Fruit fly (Drosophila melanogaster) whole organism, embryonic: ENCODE results near the gene Arp1.

ENCODE experiments used
- CG10209 ChIP-seq: fragments of 200-800 bp; sonication (Bioruptor generic); optimal IDR thresholded peaks from 3 replicates; lab custom pipeline; 2017; ENCODE audit warnings: missing biosample characterization, mild to moderate bottlenecking, missing genetic modification characterization, missing genetic modification reagents
- CG12104 ChIP-seq: fragments of 200-800 bp; sonication (Bioruptor generic); optimal IDR thresholded peaks from 3 replicates; lab custom pipeline; 2016; ENCODE audit warnings: missing biosample characterization, missing genetic modification characterization
- CG12236 ChIP-seq: fragments of 200-800 bp; sonication (Bioruptor generic); optimal IDR thresholded peaks from 2 replicates; lab custom pipeline; 2016; ENCODE audit warnings: missing biosample characterization, missing genetic modification characterization
- CG17359 ChIP-seq: fragments of 200-800 bp; sonication (Bioruptor generic); optimal IDR thresholded peaks from 3 replicates; lab custom pipeline; 2018; ENCODE audit warnings: missing biosample characterization, mild to moderate bottlenecking, missing genetic modification characterization, moderate library complexity
- CG17802 ChIP-seq: fragments of 200-800 bp; sonication (Bioruptor generic); optimal IDR thresholded peaks from 2 replicates; lab custom pipeline; 2018; ENCODE audit warnings: missing biosample characterization, mild to moderate bottlenecking, missing genetic modification characterization, moderate library complexity
- CG18619 ChIP-seq: fragments of 200-800 bp; sonication (Bioruptor generic); optimal IDR thresholded peaks from 3 replicates; lab custom pipeline; 2017; ENCODE audit warnings: missing biosample characterization, mild to moderate bottlenecking, missing genetic modification characterization
- CG6765 ChIP-seq: fragments of 200-800 bp; sonication (Bioruptor generic); optimal IDR thresholded peaks from 3 replicates; lab custom pipeline; 2017; ENCODE audit warnings: missing biosample characterization, mild to moderate bottlenecking, missing genetic modification characterization
- CG6813 ChIP-seq: fragments of 200-800 bp; sonication (Bioruptor generic); optimal IDR thresholded peaks from 2 replicates; lab custom pipeline; 2017; ENCODE audit warnings: missing biosample characterization, missing genetic modification characterization, mild to moderate bottlenecking, moderate library complexity, missing genetic modification reagents
- CG8089 ChIP-seq: fragments of 200-800 bp; sonication (Bioruptor generic); optimal IDR thresholded peaks from 3 replicates; lab custom pipeline; 2016; ENCODE audit warnings: missing biosample characterization, missing genetic modification characterization
- CG8290 ChIP-seq, 3 experiments: fragments of 200-800 bp; sonication (Bioruptor generic); optimal IDR thresholded peaks; 2 replicates each; lab custom pipeline; 2016 to 2019; ENCODE audit warnings: missing biosample characterization in 3 of 3, missing genetic modification characterization in 3 of 3, mild to moderate bottlenecking in 2 of 3, moderate library complexity in 1 of 3
- CG9817 ChIP-seq: fragments of 200-800 bp; sonication (Bioruptor generic); optimal IDR thresholded peaks from 2 replicates; lab custom pipeline; 2018; ENCODE audit warnings: missing biosample characterization, mild to moderate bottlenecking, missing genetic modification characterization, moderate library complexity
- Dbx ChIP-seq: fragments of 200-800 bp; sonication (Bioruptor generic); IDR thresholded peaks from 3 replicates; pipeline ENCODE4 v1.3.6; 2022; ENCODE audit warnings: missing biosample characterization, missing genetic modification characterization
- Deaf1 ChIP-seq: fragments of 200-800 bp; optimal IDR thresholded peaks from 3 replicates; lab custom pipeline; 2019; ENCODE audit warnings: missing biosample characterization, mild to moderate bottlenecking, missing genetic modification characterization, moderate library complexity
- E2f2 ChIP-seq: fragments of 200-800 bp; sonication (Bioruptor generic); IDR thresholded peaks from 2 replicates; pipeline ENCODE4 v1.3.6; 2022; ENCODE audit warnings: missing biosample characterization, missing genetic modification characterization
- H15 ChIP-seq: fragments of 200-800 bp; sonication (Bioruptor generic); IDR thresholded peaks from 3 replicates; pipeline ENCODE4 v1.3.6; 2022; ENCODE audit warnings: missing biosample characterization, missing genetic modification characterization
- H2.0 ChIP-seq: fragments of 200-800 bp; sonication (Bioruptor generic); IDR thresholded peaks from 2 replicates; pipeline ENCODE4 v1.3.6; 2022; ENCODE audit warnings: missing biosample characterization, missing genetic modification characterization
- Hr51 ChIP-seq, 2 experiments: fragments of 200-800 bp; sonication (Bioruptor generic); optimal IDR thresholded peaks; 2 replicates in 1 of 2; 3 replicates in 1 of 2; lab custom pipeline; 2016 to 2018; ENCODE audit warnings: missing biosample characterization in 2 of 2, missing genetic modification characterization in 2 of 2, mild to moderate bottlenecking in 1 of 2, moderate library complexity in 1 of 2
- Hsf ChIP-seq: fragments of 200-800 bp; sonication (Bioruptor generic); optimal IDR thresholded peaks from 3 replicates; lab custom pipeline; 2016; ENCODE audit warnings: missing biosample characterization, missing genetic modification characterization
- Meics ChIP-seq: fragments of 200-800 bp; sonication (Bioruptor generic); optimal IDR thresholded peaks from 2 replicates; lab custom pipeline; 2017; ENCODE audit warnings: missing biosample characterization, mild to moderate bottlenecking, missing genetic modification characterization
- Myb ChIP-seq: fragments of 200-800 bp; sonication (Bioruptor generic); optimal IDR thresholded peaks from 2 replicates; lab custom pipeline; 2016; ENCODE audit warnings: missing biosample characterization, missing genetic modification characterization
- Optix ChIP-seq: fragments of 200-800 bp; sonication (Bioruptor generic); IDR thresholded peaks from 3 replicates; pipeline ENCODE4 v1.3.6; 2022; ENCODE audit warnings: missing biosample characterization, missing genetic modification characterization
- Rx ChIP-seq: fragments of 200-800 bp; sonication (Bioruptor generic); IDR thresholded peaks from 2 replicates; pipeline ENCODE4 v1.3.6; 2022; ENCODE audit warnings: missing biosample characterization, missing genetic modification characterization
- Taf1 ChIP-seq: fragments of 200-800 bp; sonication (Bioruptor generic); IDR thresholded peaks from 2 replicates; pipeline ENCODE4 v1.3.6; 2022; ENCODE audit warnings: missing biosample characterization, missing genetic modification characterization
- Trl ChIP-seq, 3 experiments: fragments of >200 bp in 2 of 3; fragments of 200-800 bp in 1 of 3; sonication (Bioruptor generic) in 1 of 3; optimal IDR thresholded peaks; 2 replicates in 1 of 3; 3 replicates in 2 of 3; lab custom pipeline; 2016 to 2017; ENCODE audit warnings: missing biosample characterization in 1 of 3, missing genetic modification characterization in 1 of 3
- Xrp1 ChIP-seq: fragments of 200-800 bp; sonication (Bioruptor generic); IDR thresholded peaks from 2 replicates; pipeline ENCODE4 v1.3.6; 2022; ENCODE audit warnings: missing biosample characterization, missing genetic modification characterization
- bcd ChIP-seq: fragments of 200-800 bp; sonication (Bioruptor generic); optimal IDR thresholded peaks from 2 replicates; lab custom pipeline; 2017; ENCODE audit warnings: missing biosample characterization, mild to moderate bottlenecking, missing genetic modification characterization
- ci ChIP-seq: fragments of 200-800 bp; sonication (Bioruptor generic); IDR thresholded peaks from 3 replicates; pipeline ENCODE4 v1.3.6; 2022; ENCODE audit warnings: missing biosample characterization, missing genetic modification characterization
- dmrt99B ChIP-seq: fragments of 200-800 bp; sonication (Bioruptor generic); optimal IDR thresholded peaks from 2 replicates; lab custom pipeline; 2018; ENCODE audit warnings: missing biosample characterization, mild to moderate bottlenecking, missing genetic modification characterization, moderate library complexity
- esg ChIP-seq: fragments of 200-800 bp; sonication (Bioruptor generic); conservative IDR thresholded peaks from 2 replicates; pipeline ENCODE4 v1.3.6; 2022; ENCODE audit warnings: missing biosample characterization, missing genetic modification characterization
- ewg ChIP-seq: fragments of 200-800 bp; sonication (Bioruptor generic); optimal IDR thresholded peaks from 3 replicates; lab custom pipeline; 2017; ENCODE audit warnings: mild to moderate bottlenecking, missing biosample characterization, missing genetic modification reagents, missing genetic modification characterization
- exex ChIP-seq: fragments of 200-800 bp; sonication (Bioruptor generic); optimal IDR thresholded peaks from 4 replicates; lab custom pipeline; 2018; ENCODE audit warnings: missing biosample characterization, mild to moderate bottlenecking, missing genetic modification characterization, moderate library complexity
- gem ChIP-seq: fragments of 200-800 bp; sonication (Bioruptor generic); optimal IDR thresholded peaks from 2 replicates; lab custom pipeline; 2019; ENCODE audit warnings: missing biosample characterization, mild to moderate bottlenecking, missing genetic modification characterization, moderate library complexity
- grn ChIP-seq: fragments of 200-800 bp; sonication (Bioruptor generic); optimal IDR thresholded peaks from 3 replicates; lab custom pipeline; 2017; ENCODE audit warnings: missing biosample characterization, missing genetic modification characterization
- hkb ChIP-seq, 2 experiments: fragments of 200-800 bp in 1 of 2; fragments of >200 bp in 1 of 2; sonication (Bioruptor generic) in 1 of 2; IDR thresholded peaks in 1 of 2; optimal IDR thresholded peaks in 1 of 2; 2 replicates each; pipeline versions ENCODE4 v1.3.6 to Lab custom; 2017 to 2022; ENCODE audit warnings: missing biosample characterization in 1 of 2, missing genetic modification characterization in 1 of 2
- ind ChIP-seq: fragments of 200-800 bp; sonication (Bioruptor generic); optimal IDR thresholded peaks from 3 replicates; lab custom pipeline; 2016; ENCODE audit warnings: missing biosample characterization, missing genetic modification characterization
- jigr1 ChIP-seq: fragments of 200-800 bp; sonication (Bioruptor generic); IDR thresholded peaks from 3 replicates; pipeline ENCODE4 v1.3.6; 2022; ENCODE audit warnings: missing biosample characterization, missing genetic modification characterization
- otp ChIP-seq: fragments of 200-800 bp; sonication (Bioruptor generic); IDR thresholded peaks from 3 replicates; pipeline ENCODE4, ENCODE4 v1.3.6; 2022; ENCODE audit warnings: missing biosample characterization, missing genetic modification characterization
- prd ChIP-seq, 3 experiments: fragments of >200 bp in 2 of 3; fragments of 200-800 bp in 1 of 3; sonication (Bioruptor generic) in 1 of 3; optimal IDR thresholded peaks in 2 of 3; IDR thresholded peaks in 1 of 3; 2 replicates in 2 of 3; 3 replicates in 1 of 3; pipeline versions ENCODE4 v1.3.6 to Lab custom; 2017 to 2022; ENCODE audit warnings: missing biosample characterization in 1 of 3, missing genetic modification characterization in 1 of 3
- row ChIP-seq: fragments of 200-800 bp; sonication (Bioruptor generic); IDR thresholded peaks from 3 replicates; pipeline ENCODE4 v1.3.6; 2022; ENCODE audit warnings: missing biosample characterization, missing genetic modification characterization
- ssp ChIP-seq: fragments of 200-800 bp; sonication (Bioruptor generic); IDR thresholded peaks from 2 replicates; pipeline ENCODE4 v1.3.6; 2022; ENCODE audit warnings: missing biosample characterization, missing genetic modification characterization
- sug ChIP-seq: fragments of 200-800 bp; optimal IDR thresholded peaks from 2 replicates; lab custom pipeline; 2019; ENCODE audit warnings: missing biosample characterization, mild to moderate bottlenecking, missing genetic modification characterization, moderate library complexity
- tup ChIP-seq: fragments of 200-800 bp; sonication (Bioruptor generic); optimal IDR thresholded peaks from 2 replicates; lab custom pipeline; 2016; ENCODE audit warnings: missing biosample characterization, mild to moderate bottlenecking, missing genetic modification characterization, moderate library complexity

Gene Arp1

DNA sequence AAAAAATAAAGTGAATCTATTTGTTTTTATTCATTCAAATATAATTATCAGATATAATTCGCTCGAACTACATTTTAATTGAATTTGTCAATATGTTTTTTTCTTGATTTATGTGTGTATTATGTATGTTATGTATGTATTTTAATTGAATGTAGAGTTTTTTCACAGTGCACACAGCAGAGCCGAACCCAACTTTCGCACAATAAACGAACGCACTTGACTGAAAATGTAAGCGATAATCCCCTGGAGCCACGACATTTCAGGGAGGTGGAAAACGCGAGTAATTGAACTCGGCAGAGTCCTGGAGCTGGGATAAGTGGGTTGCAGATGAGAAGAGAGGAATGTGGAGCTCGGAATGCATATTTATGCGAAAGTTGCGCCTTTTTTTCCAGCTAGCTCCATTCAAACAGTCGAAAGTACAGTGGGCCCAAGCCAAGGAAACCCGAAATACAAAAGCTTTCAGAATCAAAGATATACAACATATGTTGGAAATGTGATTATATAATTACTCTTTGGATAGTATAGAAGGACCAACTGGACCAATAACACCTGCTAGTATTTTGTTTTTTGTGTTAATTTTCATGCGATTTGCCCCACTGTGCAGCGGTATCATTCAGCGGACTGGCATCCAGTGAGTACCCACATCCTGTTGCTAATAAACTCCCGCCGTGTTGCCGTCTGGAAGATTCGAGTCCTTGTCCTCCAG, 36.6 kb downstream of the Arp1 start (continued):
- TF ChIP-seq Deaf1 (tag; lab: Kevin White, UChicago) (peak; percentile 71), prd (optimal IDR thresholded peaks at IDR 0.05; lab: Kevin White, UChicago) (no peak), prd (GFP tag; IDR thresholded peaks at IDR 0.05; lab: Robert Waterston, UW) (peak; percentile 39; the same call in 2 of the 3 replicates), row (peak; percentile 54), CG10209 (no peak), Meics (GFP tag; lab: Kevin White, UChicago) (peak; percentile 54), CG12104 (no peak), jigr1 (GFP tag; lab: Robert Waterston, UW) (peak; percentile 24; the same call in 1 of the 3 replicates), otp (GFP tag; lab: Robert Waterston, UW) (0 out of 3 replicates have a peak, but pooled peaks have one; percentile 19), ewg (GFP tag; lab: Kevin White, UChicago) (peak; percentile 6), Taf1 (GFP tag; lab: Robert Waterston, UW) (peak; percentile 24; the same call in 1 of the 2 replicates), H2.0 (GFP tag; lab: Robert Waterston, UW) (0 out of 2 replicates have a peak, but pooled peaks have one; percentile 4), Rx (GFP tag; lab: Robert Waterston, UW) (peak; percentile 46; the same call in 1 of the 2 replicates), CG12236 (no peak), esg (no peak; the same call in 1 of the 2 replicates), Dbx (GFP tag; lab: Robert Waterston, UW) (peak; percentile 38; the same call in 1 of the 3 replicates), Myb (GFP tag; lab: Kevin White, UChicago) (peak; percentile 1), H15 (GFP tag; lab: Robert Waterston, UW) (peak; percentile 34; the same call in 1 of the 3 replicates), hkb (optimal IDR thresholded peaks at IDR 0.05; lab: Kevin White, UChicago) (no peak), hkb (GFP tag; IDR thresholded peaks at IDR 0.05; lab: Robert Waterston, UW) (peak; percentile 24; the same call in 1 of the 2 replicates), Optix (peak; percentile 44; the same call in 1 of the 3 replicates), CG18619 (GFP tag; lab: Kevin White, UChicago) (peak; percentile 21), CG17802 (no peak), ci (GFP tag; lab: Robert Waterston, UW) (peak; percentile 61; the same call in 2 of the 3 replicates), Hsf (GFP tag; lab: Kevin White, UChicago) (peak; percentile 12), bcd (peak; percentile 30), CG6813 (peak; percentile 52), dmrt99B (tag; lab: Kevin White, UChicago) (peak; percentile 40), ind (GFP tag; lab: Kevin White, UChicago) (peak; percentile 24), E2f2 (GFP tag; lab: Robert Waterston, UW) (no peak), CG6765 (GFP tag; lab: Kevin White, UChicago) (peak; percentile 2), Xrp1 (GFP tag; lab: Robert Waterston, UW) (peak; percentile 44; the same call in 1 of the 2 replicates), CG17359 (tag; lab: Kevin White, UChicago) (peak; percentile 4), CG9817 (tag; lab: Kevin White, UChicago) (no peak), Hr51 (GFP tag; optimal IDR thresholded peaks at IDR 0.05; lab: Kevin White, UChicago) (peak in 1 of 2 experiments; percentile 16), ssp (GFP tag; lab: Robert Waterston, UW) (peak; percentile 19; the same call in 1 of the 2 replicates)

- no peak for TF ChIP-seq CG8089
- peak; percentile 50 for TF ChIP-seq sug (tag; lab: Kevin White, UChicago)
- TF ChIP-seq tup = no peak
- peak; percentile 88 for TF ChIP-seq exex (tag; lab: Kevin White, UChicago)
- peak; percentile 35 for TF ChIP-seq grn (GFP tag; lab: Kevin White, UChicago)
- TF ChIP-seq gem (tag; lab: Kevin White, UChicago) = no peak
- TF ChIP-seq Deaf1 (tag; lab: Kevin White, UChicago) = peak; percentile 47
- no peak for TF ChIP-seq Trl (optimal IDR thresholded peaks at IDR 0.05; lab: Kevin White, UChicago)
- TF ChIP-seq Trl (GFP tag; optimal IDR thresholded peaks at IDR 0.05; lab: Kevin White, UChicago) = no peak
- TF ChIP-seq CG8290 (GFP tag; optimal IDR thresholded peaks at IDR 0.05; lab: Kevin White, UChicago) = no peak
- no peak for TF ChIP-seq CG8290 (tag; optimal IDR thresholded peaks at IDR 0.05; lab: Kevin White, UChicago)
Observed at dm6 chr3R:12739247-12739646, 47.7 kb downstream of the Arp1 start, which contains the start of gene Ugt37A2. Gene Ugt37A2, plus strand, starts transcription at chr3R:12739642.
